Worm (Caenorhabditis elegans): Measurements from ENCODE around the gene set-22.

DNA sequence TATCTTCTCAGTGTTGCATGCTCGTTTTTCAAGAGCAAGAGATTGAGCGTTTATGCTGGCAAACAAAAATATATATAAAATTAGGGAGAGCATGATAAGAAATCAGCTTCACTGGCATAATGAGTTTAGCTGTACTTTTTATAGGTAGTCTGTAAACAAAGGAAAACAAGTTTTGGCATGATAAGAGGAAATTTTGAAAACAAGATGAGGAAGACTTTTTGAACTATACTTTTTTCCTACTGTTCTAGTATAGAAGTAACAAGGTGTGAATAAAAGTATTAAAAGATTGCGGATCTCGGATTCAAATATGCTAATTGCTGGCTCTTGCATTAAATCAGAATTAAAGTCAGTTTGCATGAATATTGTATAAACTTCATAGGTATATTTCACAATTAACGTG is 17.8 kb upstream of the set-22 start, which contains the start of gene F15H10.5:
- TF ChIP-seq daf-8 (GFP tag; IDR thresholded peaks at IDR 0.05), result no peak
- no peak for TF ChIP-seq lin-13 (GFP tag; optimal IDR thresholded peaks at IDR 0.05)
- TF ChIP-seq attf-4 (tag; optimal IDR thresholded peaks at IDR 0.05), result no peak
- TF ChIP-seq mdl-1 (tag; optimal IDR thresholded peaks at IDR 0.05), result no peak
- no peak for TF ChIP-seq lsy-2 (tag; optimal IDR thresholded peaks at IDR 0.05)
- TF ChIP-seq mep-1 (tag; optimal IDR thresholded peaks at IDR 0.05), result no peak
- TF ChIP-seq lir-3 (tag; optimal IDR thresholded peaks at IDR 0.05), result no peak
- no peak for TF ChIP-seq pha-4 (GFP tag; IDR thresholded peaks at IDR 0.05)
- no peak for TF ChIP-seq pha-4 (tag; optimal IDR thresholded peaks at IDR 0.05)
- TF ChIP-seq nhr-6 (tag; optimal IDR thresholded peaks at IDR 0.05), result no peak
- TF ChIP-seq jun-1 (tag; optimal IDR thresholded peaks at IDR 0.05), result no peak
